In genomic region chrX:173544-173943, dm6 we compare ENCODE assay signal across 3 fruit fly cellular contexts.
A peak's percentile ranks its signal among the peaks of the same experiment; 100 is the strongest.
TF ChIP-seq lines count a peak whose summit lies in the region.

No protein-coding gene starts in this region.

TF ChIP-seq in whole organism, prepupa, 60 proteins besides CTCF, POLR2A, EP300 and RAD21 (continues in another document):
- TF ChIP-seq Met (GFP tag; optimal IDR thresholded peaks at IDR 0.05; lab: Kevin White, UChicago): peak; percentile 56
- TF ChIP-seq CG32006 (GFP tag; optimal IDR thresholded peaks at IDR 0.05; lab: Kevin White, UChicago): peak; percentile 38
- peak; percentile 41 for TF ChIP-seq Ets21C (GFP tag; optimal IDR thresholded peaks at IDR 0.05; lab: Kevin White, UChicago)
- TF ChIP-seq Ets96B (tag; optimal IDR thresholded peaks at IDR 0.05; lab: Kevin White, UChicago): no peak
- TF ChIP-seq CG8632 (GFP tag; optimal IDR thresholded peaks at IDR 0.05; lab: Kevin White, UChicago): peak; percentile 12
- TF ChIP-seq Hr39 (GFP tag; optimal IDR thresholded peaks at IDR 0.05; lab: Kevin White, UChicago): peak; percentile 56
- TF ChIP-seq CG11294 (GFP tag; IDR thresholded peaks at IDR 0.05; lab: Robert Waterston, UW): no peak
- TF ChIP-seq CG6792 (GFP tag; optimal IDR thresholded peaks at IDR 0.05; lab: Kevin White, UChicago): peak; percentile 43
- TF ChIP-seq CG1621 (tag; optimal IDR thresholded peaks at IDR 0.05; lab: Kevin White, UChicago): no peak
- no peak for TF ChIP-seq CG6808 (GFP tag; optimal IDR thresholded peaks at IDR 0.05; lab: Kevin White, UChicago)
- no peak for TF ChIP-seq Gug (GFP tag; IDR thresholded peaks at IDR 0.05; lab: Robert Waterston, UW)
- peak; percentile 53; the same call in 1 of the 3 replicates for TF ChIP-seq CG6163 (GFP tag; IDR thresholded peaks at IDR 0.05; lab: Robert Waterston, UW)
- peak; percentile 37 for TF ChIP-seq OdsH (GFP tag; optimal IDR thresholded peaks at IDR 0.05; lab: Kevin White, UChicago)
- no peak for TF ChIP-seq salr (GFP tag; optimal IDR thresholded peaks at IDR 0.05; lab: Kevin White, UChicago)
- no peak for TF ChIP-seq dac (GFP tag; optimal IDR thresholded peaks at IDR 0.05; lab: Kevin White, UChicago)
- TF ChIP-seq net (GFP tag; optimal IDR thresholded peaks at IDR 0.05; lab: Kevin White, UChicago): peak; percentile 18
- TF ChIP-seq Sox102F (GFP tag; optimal IDR thresholded peaks at IDR 0.05; lab: Kevin White, UChicago): peak; percentile 68
- TF ChIP-seq Smox (GFP tag; optimal IDR thresholded peaks at IDR 0.05; lab: Kevin White, UChicago): peak; percentile 47
- peak; percentile 79 for TF ChIP-seq Eip78C (GFP tag; lab: Kevin White, UChicago)
- TF ChIP-seq Sox14 (GFP tag; optimal IDR thresholded peaks at IDR 0.05; lab: Kevin White, UChicago): peak; percentile 33
- TF ChIP-seq topi (GFP tag; optimal IDR thresholded peaks at IDR 0.05; lab: Kevin White, UChicago): peak; percentile 55
- peak; percentile 36 for TF ChIP-seq cyc (GFP tag; optimal IDR thresholded peaks at IDR 0.05; lab: Kevin White, UChicago)
- no peak for TF ChIP-seq spab (GFP tag; optimal IDR thresholded peaks at IDR 0.05; lab: Kevin White, UChicago)
- TF ChIP-seq CG31627 (GFP tag; optimal IDR thresholded peaks at IDR 0.05; lab: Kevin White, UChicago): peak; percentile 63
- TF ChIP-seq CG10631 (GFP tag; optimal IDR thresholded peaks at IDR 0.05; lab: Kevin White, UChicago): no peak
- no peak for TF ChIP-seq ss (GFP tag; optimal IDR thresholded peaks at IDR 0.05; lab: Kevin White, UChicago)
- TF ChIP-seq CG16779 (tag; optimal IDR thresholded peaks at IDR 0.05; lab: Kevin White, UChicago): no peak
- no peak for TF ChIP-seq CG11762 (GFP tag; optimal IDR thresholded peaks at IDR 0.05; lab: Kevin White, UChicago; ENCODE audit: insufficient read depth)
- no peak for TF ChIP-seq CG9139 (GFP tag; optimal IDR thresholded peaks at IDR 0.05; lab: Kevin White, UChicago)
- no peak for TF ChIP-seq CG6854 (GFP tag; optimal IDR thresholded peaks at IDR 0.05; lab: Kevin White, UChicago)
- no peak for TF ChIP-seq CG4318 (GFP tag; optimal IDR thresholded peaks at IDR 0.05; lab: Kevin White, UChicago)

TF ChIP-seq in whole organism, pupa, 21 proteins besides CTCF, POLR2A, EP300 and RAD21:
- TF ChIP-seq CG9948 (tag; optimal IDR thresholded peaks at IDR 0.05; lab: Kevin White, UChicago) (no peak), D1 (tag; optimal IDR thresholded peaks at IDR 0.05; lab: Kevin White, UChicago) (no peak), fd96Ca (GFP tag; IDR thresholded peaks at IDR 0.05; lab: Robert Waterston, UW) (no peak), EcR (GFP tag; optimal IDR thresholded peaks at IDR 0.05; lab: Kevin White, UChicago) (no peak), Ets98B (GFP tag; IDR thresholded peaks at IDR 0.05; lab: Robert Waterston, UW) (0 out of 2 replicates have a peak, but pooled peaks have one; percentile 11), CG8159 (tag; optimal IDR thresholded peaks at IDR 0.05; lab: Kevin White, UChicago) (no peak), Snoo (tag; optimal IDR thresholded peaks at IDR 0.05; lab: Kevin White, UChicago) (peak; percentile 28), CG10348 (GFP tag; IDR thresholded peaks at IDR 0.05; lab: Robert Waterston, UW) (no peak), CG34367 (tag; optimal IDR thresholded peaks at IDR 0.05; lab: Kevin White, UChicago) (no peak), Pif1B (GFP tag; optimal IDR thresholded peaks at IDR 0.05; lab: Kevin White, UChicago) (peak; percentile 11), CG14655 (GFP tag; optimal IDR thresholded peaks at IDR 0.05; lab: Kevin White, UChicago) (peak; percentile 34), CG8301 (tag; optimal IDR thresholded peaks at IDR 0.05; lab: Kevin White, UChicago) (peak; percentile 21), CG4496 (GFP tag; IDR thresholded peaks at IDR 0.05; lab: Robert Waterston, UW) (0 out of 3 replicates have a peak, but pooled peaks have one; percentile 33), CG17806 (tag; optimal IDR thresholded peaks at IDR 0.05; lab: Kevin White, UChicago) (no peak), Pif1A (GFP tag; optimal IDR thresholded peaks at IDR 0.05; lab: Kevin White, UChicago) (peak; percentile 10)

TF ChIP-seq in whole organism, wandering third instar larva, 38 proteins besides CTCF, POLR2A, EP300 and RAD21:
- peak; percentile 25 for TF ChIP-seq fru (GFP tag; optimal IDR thresholded peaks at IDR 0.05; lab: Kevin White, UChicago)
- TF ChIP-seq Myc (optimal IDR thresholded peaks at IDR 0.05; lab: Kevin White, UChicago): no peak
- peak in 1 of 2 experiments; percentile 47 for TF ChIP-seq foxo (GFP tag; optimal IDR thresholded peaks at IDR 0.05; lab: Kevin White, UChicago)
- peak; percentile 18 for TF ChIP-seq h (GFP tag; optimal IDR thresholded peaks at IDR 0.05; lab: Kevin White, UChicago)
- no peak for TF ChIP-seq pan (optimal IDR thresholded peaks at IDR 0.05; lab: Kevin White, UChicago)
- TF ChIP-seq Hr83 (GFP tag; optimal IDR thresholded peaks at IDR 0.05; lab: Kevin White, UChicago; ENCODE audit: poor library complexity, severe bottlenecking): no peak
- TF ChIP-seq Vsx2 (GFP tag; optimal IDR thresholded peaks at IDR 0.05; lab: Kevin White, UChicago; ENCODE audit: partially characterized antibody): peak; percentile 11
- no peak for TF ChIP-seq usp (GFP tag; optimal IDR thresholded peaks at IDR 0.05; lab: Kevin White, UChicago)
- TF ChIP-seq dsf (GFP tag; optimal IDR thresholded peaks at IDR 0.05; lab: Kevin White, UChicago; ENCODE audit: borderline replicate concordance): no peak
- no peak for TF ChIP-seq woc (GFP tag; optimal IDR thresholded peaks at IDR 0.05; lab: Kevin White, UChicago)
- peak; percentile 3 for TF ChIP-seq rgr (GFP tag; optimal IDR thresholded peaks at IDR 0.05; lab: Kevin White, UChicago)
- no peak for TF ChIP-seq GATAd (GFP tag; optimal IDR thresholded peaks at IDR 0.05; lab: Kevin White, UChicago)

Comparison
In these comparisons a context has a peak if more than half of its experiments do, and no peak if none do; other contexts are left out.
1. Of the 1 proteins assayed by ChIP-seq in both whole organism, prepupa and whole organism, wandering third instar larva: peak only in whole organism, prepupa: OdsH; only in whole organism, wandering third instar larva: none; in both: none; in neither: 0.